Worm (Caenorhabditis elegans) whole organism, mixed stage, embryonic: Measurements from ENCODE around the gene vha-13.

Experiments
- lin-13 ChIP-seq: fragments of 150-350 bp; optimal IDR thresholded peaks from 2 replicates; lab custom pipeline; 2014; ENCODE audit warnings: missing biosample characterization, missing genetic modification characterization
- nhr-12 ChIP-seq: fragments of 150-350 bp; optimal IDR thresholded peaks from 2 replicates; lab custom pipeline; 2014; ENCODE audit warnings: missing biosample characterization, missing genetic modification characterization
- nhr-2 ChIP-seq: fragments of 150-350 bp; optimal IDR thresholded peaks from 2 replicates; lab custom pipeline; 2014; ENCODE audit warnings: missing biosample characterization, missing genetic modification characterization
- nhr-237 ChIP-seq: fragments of 150-350 bp; optimal IDR thresholded peaks from 2 replicates; lab custom pipeline; 2014; ENCODE audit warnings: missing biosample characterization, missing genetic modification characterization

- no peak for TF ChIP-seq lin-13 (tag; lab: Kevin White, UChicago)
- TF ChIP-seq nhr-12 (tag; lab: Kevin White, UChicago), result no peak
- no peak for TF ChIP-seq nhr-2 (tag; lab: Kevin White, UChicago)
- TF ChIP-seq nhr-237 (tag; lab: Kevin White, UChicago), result no peak
Measured at ce11 chrV:14364586-14365248, 13.2 kb downstream of the vha-13 start.
